Fruit fly (Drosophila melanogaster): ENCODE data around the gene mtg.

Gene mtg

DNA sequence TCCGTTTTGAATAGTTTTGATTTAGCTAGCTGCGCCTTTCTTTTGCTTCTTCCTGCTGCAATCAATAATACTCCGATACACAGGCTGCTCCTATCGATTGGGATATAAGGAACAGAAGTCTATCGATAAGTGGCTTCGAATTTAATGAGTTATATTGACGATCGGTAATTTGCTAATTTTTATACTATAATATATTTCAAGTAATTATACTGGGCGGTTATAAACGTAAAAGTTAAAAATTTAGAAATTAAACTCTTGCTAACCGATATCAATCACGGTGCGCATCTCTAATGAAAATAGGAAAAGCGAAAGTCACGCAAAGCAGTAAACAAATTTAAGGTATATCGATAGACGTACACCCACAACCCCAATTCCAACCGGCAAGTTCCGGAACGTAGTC is 6.6 kb upstream of the mtg start, which contains the start of the genes CG9636, CG18749 and CG33722 (continued):
- TF ChIP-seq slou (GFP tag; optimal IDR thresholded peaks at IDR 0.05), result peak; percentile 27
- peak; percentile 69 for TF ChIP-seq CG17359 (tag; optimal IDR thresholded peaks at IDR 0.05)
- TF ChIP-seq Bdp1 (GFP tag; optimal IDR thresholded peaks at IDR 0.05), result peak; percentile 20
- peak; percentile 25; the same call in 1 of the 2 replicates for TF ChIP-seq H2.0 (GFP tag; IDR thresholded peaks at IDR 0.05)
- TF ChIP-seq CG15601 (tag; optimal IDR thresholded peaks at IDR 0.05), result peak; percentile 74
- TF ChIP-seq Taf1 (GFP tag; IDR thresholded peaks at IDR 0.05), result no peak
- TF ChIP-seq kay (GFP tag; optimal IDR thresholded peaks at IDR 0.05), result peak; percentile 43
- TF ChIP-seq zfh2 (GFP tag; optimal IDR thresholded peaks at IDR 0.05), result peak; percentile 41
- TF ChIP-seq gsb-n (tag; optimal IDR thresholded peaks at IDR 0.05), result peak; percentile 67
- TF ChIP-seq NK7.1 (GFP tag; optimal IDR thresholded peaks at IDR 0.05), result no peak
- peak; percentile 40; the same call in 1 of the 3 replicates for TF ChIP-seq CG11456 (GFP tag; IDR thresholded peaks at IDR 0.05)
- peak; percentile 73 for TF ChIP-seq phol (tag; optimal IDR thresholded peaks at IDR 0.05)
- TF ChIP-seq Mes4 (GFP tag; optimal IDR thresholded peaks at IDR 0.05), result no peak
- 0 out of 3 replicates have a peak, but pooled peaks have one; percentile 46 for TF ChIP-seq otp (GFP tag; IDR thresholded peaks at IDR 0.05)
- no peak for TF ChIP-seq danr (GFP tag; IDR thresholded peaks at IDR 0.05)
- peak; percentile 56; the same call in 1 of the 2 replicates for TF ChIP-seq CG4730 (GFP tag; IDR thresholded peaks at IDR 0.05)
- peak; percentile 73 for TF ChIP-seq CG4617 (GFP tag; optimal IDR thresholded peaks at IDR 0.05; ENCODE audit: borderline replicate concordance)
- peak; percentile 96 for TF ChIP-seq CG16813 (GFP tag; IDR thresholded peaks at IDR 0.05; ENCODE audit: partially characterized antibody)
- TF ChIP-seq da (GFP tag; optimal IDR thresholded peaks at IDR 0.05), result no peak
- TF ChIP-seq CG15011 (GFP tag; optimal IDR thresholded peaks at IDR 0.05), result peak; percentile 2
- TF ChIP-seq nerfin-1 (tag; optimal IDR thresholded peaks at IDR 0.05), result peak; percentile 72
- peak; percentile 63 for TF ChIP-seq ems (GFP tag; optimal IDR thresholded peaks at IDR 0.05)
- peak; percentile 88 for TF ChIP-seq sens (GFP tag)
- peak; percentile 61; the same call in 2 of the 3 replicates for TF ChIP-seq Aef1 (GFP tag; IDR thresholded peaks at IDR 0.05)
- TF ChIP-seq Jarid2 (GFP tag; optimal IDR thresholded peaks at IDR 0.05), result no peak
- no peak for TF ChIP-seq Hr78 (GFP tag; optimal IDR thresholded peaks at IDR 0.05)
- peak; percentile 65 for TF ChIP-seq CG18764 (GFP tag; optimal IDR thresholded peaks at IDR 0.05)
- no peak for TF ChIP-seq CG2678 (tag; optimal IDR thresholded peaks at IDR 0.05)
- TF ChIP-seq CG10267 (tag; optimal IDR thresholded peaks at IDR 0.05), result peak; percentile 79
- peak; percentile 55 for TF ChIP-seq CG8281 (tag; optimal IDR thresholded peaks at IDR 0.05)
- TF ChIP-seq CG30403 (GFP tag; optimal IDR thresholded peaks at IDR 0.05), result peak; percentile 86
- TF ChIP-seq ara (GFP tag; IDR thresholded peaks at IDR 0.05), result peak; percentile 43; the same call in 1 of the 2 replicates
- TF ChIP-seq CHES-1-like (GFP tag; optimal IDR thresholded peaks at IDR 0.05), result peak; percentile 48
- peak; percentile 38 for TF ChIP-seq CG17802 (tag; optimal IDR thresholded peaks at IDR 0.05)
- TF ChIP-seq kni (GFP tag; optimal IDR thresholded peaks at IDR 0.05), result peak; percentile 22
- peak; percentile 56; the same call in 1 of the 2 replicates for TF ChIP-seq CG4404 (GFP tag; IDR thresholded peaks at IDR 0.05)
- peak; percentile 61 for TF ChIP-seq NfI (GFP tag; optimal IDR thresholded peaks at IDR 0.05)
- peak; percentile 18; the same call in 1 of the 2 replicates for TF ChIP-seq CG1024 (GFP tag; IDR thresholded peaks at IDR 0.05)
- TF ChIP-seq CG7556 (GFP tag; optimal IDR thresholded peaks at IDR 0.05), result peak; percentile 68
- peak; percentile 32 for TF ChIP-seq cato (GFP tag; optimal IDR thresholded peaks at IDR 0.05; ENCODE audit: borderline replicate concordance)
- TF ChIP-seq pfk (GFP tag; optimal IDR thresholded peaks at IDR 0.05), result no peak
- TF ChIP-seq zen2 (GFP tag; IDR thresholded peaks at IDR 0.05; ENCODE audit: partially characterized antibody), result peak; percentile 92
- no peak for TF ChIP-seq D (optimal IDR thresholded peaks at IDR 0.05)
- TF ChIP-seq D (GFP tag; optimal IDR thresholded peaks at IDR 0.05), result peak; percentile 10
- TF ChIP-seq sd (tag; optimal IDR thresholded peaks at IDR 0.05), result peak; percentile 49
- TF ChIP-seq inv (GFP tag; IDR thresholded peaks at IDR 0.05; ENCODE audit: partially characterized antibody), result peak; percentile 92
- peak in 1 of 2 experiments; percentile 38 for TF ChIP-seq chif (GFP tag; optimal IDR thresholded peaks at IDR 0.05)
- TF ChIP-seq Dll (GFP tag; IDR thresholded peaks at IDR 0.05; ENCODE audit: partially characterized antibody), result peak; percentile 99
- peak; percentile 84 for TF ChIP-seq CG17385 (GFP tag; optimal IDR thresholded peaks at IDR 0.05)
- peak; percentile 71 for TF ChIP-seq B-H2 (GFP tag; optimal IDR thresholded peaks at IDR 0.05)

Data from whole organism, embryonic.